Worm (Caenorhabditis elegans) whole organism, young adult: ENCODE data around the gene T05A8.6.
A peak's percentile ranks its signal among the peaks of the same experiment; 100 is the strongest.

Experiments
- B0336.3 ChIP-seq: fragments of 200-800 bp; sonication (Bioruptor generic); IDR thresholded peaks from 2 replicates; pipeline ENCODE4 v1.3.6; 2022; ENCODE audit warnings: missing genetic modification characterization, missing compliant biosample characterization
- D2030.7 ChIP-seq: fragments of 200-800 bp; sonication (Bioruptor generic); IDR thresholded peaks from 2 replicates; pipeline ENCODE4 v1.3.6; 2022; ENCODE audit warnings: missing genetic modification reagents, missing genetic modification characterization, missing compliant biosample characterization
- F10E7.11 ChIP-seq: sonication (generic microtip); optimal IDR thresholded peaks from 2 replicates; lab custom pipeline; 2017; ENCODE audit warnings: mild to moderate bottlenecking, missing genetic modification characterization, moderate library complexity, missing compliant biosample characterization
- F33H1.4 ChIP-seq: fragments of 200-800 bp; sonication (Bioruptor generic); IDR thresholded peaks from 2 replicates; pipeline ENCODE4 v1.3.6; 2022; ENCODE audit warnings: missing genetic modification reagents, missing genetic modification characterization, missing compliant biosample characterization
- F37B4.10 ChIP-seq: fragments of 200-800 bp; sonication (Bioruptor generic); IDR thresholded peaks from 2 replicates; pipeline ENCODE4 v1.3.6; 2022; ENCODE audit warnings: missing genetic modification characterization, missing compliant biosample characterization
- T07F8.4 ChIP-seq: sonication (generic microtip); optimal IDR thresholded peaks from 2 replicates; lab custom pipeline; 2016; ENCODE audit warnings: mild to moderate bottlenecking, missing genetic modification characterization, moderate library complexity, missing compliant biosample characterization
- Y79H2A.3 ChIP-seq: fragments of 200-800 bp; sonication (Bioruptor generic); conservative IDR thresholded peaks from 2 replicates; pipeline ENCODE4 v1.3.6; 2022; ENCODE audit warnings: missing genetic modification reagents, missing genetic modification characterization, missing compliant biosample characterization
- akir-1 ChIP-seq: fragments of 200-800 bp; sonication (Bioruptor generic); optimal IDR thresholded peaks from 2 replicates; lab custom pipeline; 2018; ENCODE audit warnings: mild to moderate bottlenecking, missing genetic modification characterization, moderate library complexity, missing compliant biosample characterization
- aptf-3 ChIP-seq: fragments of 200-800 bp; sonication (Bioruptor generic); IDR thresholded peaks from 2 replicates; pipeline ENCODE4 v1.3.6; 2022; ENCODE audit warnings: missing genetic modification characterization, missing compliant biosample characterization
- attf-6 ChIP-seq: fragments of 200-800 bp; sonication (Bioruptor generic); IDR thresholded peaks from 2 replicates; pipeline ENCODE4 v1.3.6; 2022; ENCODE audit warnings: missing genetic modification reagents, missing genetic modification characterization, missing compliant biosample characterization
- cebp-2 ChIP-seq: fragments of 200-800 bp; sonication (Bioruptor generic); IDR thresholded peaks from 2 replicates; pipeline ENCODE4 v1.3.6; 2022; ENCODE audit warnings: missing genetic modification characterization, missing compliant biosample characterization
- ceh-100 ChIP-seq: fragments of 200-800 bp; sonication (Bioruptor generic); IDR thresholded peaks from 2 replicates; pipeline ENCODE4 v1.3.6; 2022; ENCODE audit warnings: missing genetic modification reagents, missing genetic modification characterization, missing compliant biosample characterization
- ceh-91 ChIP-seq: fragments of 200-800 bp; sonication (Bioruptor generic); IDR thresholded peaks from 2 replicates; pipeline ENCODE4 v1.3.6; 2022; ENCODE audit warnings: missing genetic modification reagents, missing genetic modification characterization, missing compliant biosample characterization
- die-1 ChIP-seq: sonication (generic microtip); optimal IDR thresholded peaks from 2 replicates; lab custom pipeline; 2016; ENCODE audit warnings: missing genotype, mild to moderate bottlenecking, missing genetic modification characterization, missing compliant biosample characterization
- egl-44 ChIP-seq: fragments of 200-800 bp; sonication (Bioruptor generic); IDR thresholded peaks from 2 replicates; pipeline ENCODE4 v1.3.6; 2022; ENCODE audit warnings: missing genetic modification reagents, missing genetic modification characterization, missing compliant biosample characterization
- egrh-3 ChIP-seq: fragments of 200-800 bp; sonication (Bioruptor generic); IDR thresholded peaks from 2 replicates; pipeline ENCODE4 v1.3.6; 2022; ENCODE audit warnings: missing genetic modification reagents, missing genetic modification characterization, missing compliant biosample characterization
- him-1 ChIP-seq: sonication (generic microtip); optimal IDR thresholded peaks from 2 replicates; lab custom pipeline; 2016; ENCODE audit warnings: missing genotype, missing genetic modification reagents, missing genetic modification characterization, missing compliant biosample characterization
- hlh-12 ChIP-seq: sonication (generic microtip); optimal IDR thresholded peaks from 2 replicates; lab custom pipeline; 2016; ENCODE audit warnings: missing genetic modification characterization, missing compliant biosample characterization
- hlh-26 ChIP-seq: fragments of 200-800 bp; sonication (Bioruptor generic); conservative IDR thresholded peaks from 2 replicates; pipeline ENCODE4 v1.3.6; 2022; ENCODE audit warnings: missing genetic modification reagents, missing genetic modification characterization, missing compliant biosample characterization
- hmg-1.2 ChIP-seq: fragments of 200-800 bp; sonication (Bioruptor generic); IDR thresholded peaks from 2 replicates; pipeline ENCODE4 v1.3.6; 2022; ENCODE audit warnings: missing genetic modification reagents, missing genetic modification characterization, missing compliant biosample characterization
- let-526 ChIP-seq: fragments of 200-800 bp; sonication (Bioruptor generic); IDR thresholded peaks from 2 replicates; pipeline ENCODE4 v1.3.6; 2022; ENCODE audit warnings: missing genetic modification reagents, missing genetic modification characterization, missing compliant biosample characterization
- lin-26 ChIP-seq: fragments of 200-800 bp; sonication (Bioruptor generic); IDR thresholded peaks from 2 replicates; pipeline ENCODE4 v1.3.6; 2022; ENCODE audit warnings: missing genetic modification reagents, missing genetic modification characterization, missing compliant biosample characterization
- lin-35 ChIP-seq, 3 experiments: fragments of 150-350 bp in 2 of 3; sonication (generic microtip) in 1 of 3; optimal IDR thresholded peaks; 2 replicates each; lab custom pipeline; 2014 to 2018; ENCODE audit warnings: missing biosample characterization in 3 of 3, missing genetic modification characterization in 3 of 3, missing genetic modification reagents in 3 of 3
- madf-10 ChIP-seq: sonication (generic microtip); optimal IDR thresholded peaks from 2 replicates; lab custom pipeline; 2016; ENCODE audit warnings: mild to moderate bottlenecking, missing genetic modification characterization, missing compliant biosample characterization
- madf-3 ChIP-seq: fragments of 200-800 bp; sonication (Bioruptor generic); IDR thresholded peaks from 2 replicates; pipeline ENCODE4 v1.3.6; 2022; ENCODE audit warnings: missing genetic modification reagents, missing genetic modification characterization, missing compliant biosample characterization
- mes-4 ChIP-seq: sonication (generic microtip); optimal IDR thresholded peaks from 2 replicates; lab custom pipeline; 2016; ENCODE audit warnings: missing genotype, missing genetic modification characterization, missing compliant biosample characterization
- snpc-1.1 ChIP-seq: sonication (generic microtip); optimal IDR thresholded peaks from 2 replicates; lab custom pipeline; 2017; ENCODE audit warnings: missing genetic modification characterization, mild to moderate bottlenecking, missing compliant biosample characterization, antibody characterized with exemption, moderate library complexity, missing genotype, missing genetic modification reagents; ENCODE audit not compliant: insufficient read depth
- tbp1 ChIP-seq: fragments of 200-800 bp; sonication (Bioruptor generic); optimal IDR thresholded peaks from 2 replicates; lab custom pipeline; 2018; ENCODE audit warnings: mild to moderate bottlenecking, missing genetic modification characterization, missing compliant biosample characterization
- zfh-2 ChIP-seq: fragments of 200-800 bp; sonication (Bioruptor generic); conservative IDR thresholded peaks from 2 replicates; pipeline ENCODE4 v1.3.6; 2022; ENCODE audit warnings: missing genetic modification reagents, missing genetic modification characterization, missing compliant biosample characterization
- ztf-18 ChIP-seq: sonication (generic microtip); optimal IDR thresholded peaks from 2 replicates; lab custom pipeline; 2016; ENCODE audit warnings: missing genotype, mild to moderate bottlenecking, missing genetic modification characterization, missing compliant biosample characterization
- ztf-28 ChIP-seq: fragments of 200-800 bp; sonication (Bioruptor generic); IDR thresholded peaks from 2 replicates; pipeline ENCODE4 v1.3.6; 2022; ENCODE audit warnings: missing genetic modification reagents, missing genetic modification characterization, missing compliant biosample characterization

Gene T05A8.6

ce11 chrII:2783380-2783779 is 43.9 kb upstream of the T05A8.6 start:
- TF ChIP-seq F37B4.10 (GFP tag; lab: Robert Waterston, UW) (no peak), egrh-3 (GFP tag; lab: Robert Waterston, UW) (peak; percentile 63; the same call in 1 of the 2 replicates), zfh-2 (GFP tag; lab: Robert Waterston, UW) (peak; percentile 73)

DNA sequence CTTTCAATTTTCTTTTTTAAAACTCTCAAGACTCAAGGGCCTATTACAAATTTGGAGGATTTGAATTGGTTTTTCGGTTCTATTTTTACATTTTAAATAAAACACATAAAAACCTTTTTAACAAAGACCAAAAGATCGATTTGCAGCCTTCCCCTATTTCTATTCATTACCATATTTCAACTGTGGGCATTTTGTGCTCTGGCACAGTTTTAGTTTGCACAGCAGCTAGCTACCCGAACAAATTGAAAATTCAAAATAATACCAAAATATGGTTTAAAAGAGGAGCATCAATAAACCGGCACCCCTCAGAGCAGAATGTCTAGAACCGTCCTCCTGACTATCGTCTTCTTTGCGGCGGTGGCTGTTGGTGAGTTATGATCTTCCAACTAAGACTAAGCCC is 41.8 kb upstream of the T05A8.6 start, which contains the start of gene F08D12.2:
Gene F08D12.2, plus strand, starts transcription at position 301 of the 400 bp plus-strand sequence.
- TF ChIP-seq madf-3 (GFP tag; lab: Robert Waterston, UW): no peak
- TF ChIP-seq Y79H2A.3 (GFP tag; lab: Robert Waterston, UW): no peak
- no peak for TF ChIP-seq madf-10 (tag; lab: Kevin White, UChicago)
- no peak for TF ChIP-seq hlh-12 (tag; lab: Kevin White, UChicago)
- TF ChIP-seq T07F8.4: no peak
- no peak for TF ChIP-seq B0336.3 (GFP tag; lab: Robert Waterston, UW)
- TF ChIP-seq hmg-1.2 (GFP tag; lab: Robert Waterston, UW): no peak
- no peak for TF ChIP-seq die-1 (tag; lab: Kevin White, UChicago)
- TF ChIP-seq egrh-3 (GFP tag; lab: Robert Waterston, UW): no peak
- no peak for TF ChIP-seq hlh-26 (GFP tag; lab: Robert Waterston, UW)
- TF ChIP-seq ceh-100: no peak

DNA sequence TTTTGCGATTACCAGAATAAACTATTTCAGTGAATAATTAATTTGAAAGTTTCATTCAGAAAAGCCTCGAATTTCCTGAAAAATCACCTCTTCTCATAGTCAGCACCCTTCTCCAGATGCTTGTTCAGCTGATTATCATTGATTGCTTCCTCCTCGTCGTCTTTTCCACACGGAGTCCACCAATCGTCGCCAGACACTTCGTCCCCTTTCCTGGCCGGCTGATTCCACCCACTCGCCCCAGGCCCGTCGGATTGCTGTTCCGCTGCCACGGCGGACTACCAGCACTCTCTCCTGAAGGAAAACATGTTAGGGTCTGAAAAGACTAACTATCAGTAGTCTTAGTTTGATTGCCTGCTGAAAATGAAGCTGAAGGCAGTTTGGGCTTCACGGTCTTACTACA is 41.3 kb upstream of the T05A8.6 start:
- TF ChIP-seq hlh-12 (tag; lab: Kevin White, UChicago) (no peak), zfh-2 (GFP tag; lab: Robert Waterston, UW) (peak; percentile 50)

ce11 chrII:2779253-2779652 is 39.7 kb upstream of the T05A8.6 start, which contains the start of gene F08D12.3:
Gene F08D12.3, plus strand, starts transcription at chrII:2779553.
- TF ChIP-seq egl-44 (GFP tag; lab: Robert Waterston, UW) (no peak), cebp-2 (GFP tag; lab: Robert Waterston, UW) (no peak), aptf-3 (no peak), mes-4 (tag; lab: Kevin White, UChicago) (no peak), hmg-1.2 (GFP tag; lab: Robert Waterston, UW) (no peak), attf-6 (GFP tag; lab: Robert Waterston, UW) (no peak), ceh-91 (GFP tag; lab: Robert Waterston, UW) (no peak), him-1 (tag; lab: Kevin White, UChicago) (no peak), snpc-1.1 (no peak), tbp1 (GFP tag; lab: Kevin White, UChicago) (no peak), hlh-12 (tag; lab: Kevin White, UChicago) (no peak), F10E7.11 (tag; lab: Kevin White, UChicago) (no peak), let-526 (no peak), ztf-28 (GFP tag; lab: Robert Waterston, UW) (no peak)

- TF ChIP-seq D2030.7 (GFP tag; lab: Robert Waterston, UW) (no peak), ztf-18 (tag; lab: Kevin White, UChicago) (no peak)
Measured at ce11 chrII:2777846-2778245, 38.3 kb upstream of the T05A8.6 start, which contains the start of gene F08D12.4. Gene F08D12.4, plus strand, starts transcription at chrII:2778146.

DNA sequence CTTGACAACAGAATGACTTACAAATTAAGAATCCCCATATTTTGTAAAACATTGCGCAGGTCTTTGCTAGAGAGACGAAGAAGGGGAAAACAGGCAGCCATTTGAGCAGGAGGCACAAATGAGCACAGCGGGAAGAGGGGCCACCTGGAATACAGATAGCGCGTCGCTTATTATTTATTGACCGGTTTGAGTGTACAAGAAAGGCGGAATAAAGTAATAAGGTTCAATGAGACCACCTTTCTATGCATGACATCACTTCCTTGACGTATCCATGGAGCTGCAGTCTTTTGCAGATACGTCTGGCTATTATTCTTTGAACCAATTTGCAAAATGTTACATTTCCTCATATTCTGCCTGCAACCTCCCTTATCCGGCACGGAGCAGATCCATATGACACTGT is 35.4 kb upstream of the T05A8.6 start, which contains the start of gene fbxb-111:
Gene fbxb-111, minus strand, starts transcription at position 101 of the 400 bp plus-strand sequence.
- TF ChIP-seq lin-35 (GFP tag; optimal IDR thresholded peaks at IDR 0.05; lab: Kevin White, UChicago) (no peak), lin-26 (GFP tag; lab: Robert Waterston, UW) (no peak), F33H1.4 (GFP tag; lab: Robert Waterston, UW) (no peak), T07F8.4 (no peak), akir-1 (no peak)
